Fruit fly (Drosophila melanogaster): ENCODE data around the gene ssp2.

The ssp2 gene

dm6 chr3L:13938470-13939150 lies 26.4 kb upstream of the ssp2 start:
- peak; percentile 86 for TF ChIP-seq CG17801 (GFP tag; optimal IDR thresholded peaks at IDR 0.05; ENCODE audit: partially characterized antibody)

- TF ChIP-seq CG17801 (GFP tag; optimal IDR thresholded peaks at IDR 0.05; ENCODE audit: partially characterized antibody) = no peak
These were observed 25.9 kb upstream of the ssp2 start, which contains the start of gene CG32137 for dm6 chr3L:13939151-13939499. CG32137 (plus strand) TSS chr3L:13939250.

dm6 chr3L:13946003-13946402 lies 19.0 kb upstream of the ssp2 start:
- TF ChIP-seq CG17801 (GFP tag; optimal IDR thresholded peaks at IDR 0.05; ENCODE audit: partially characterized antibody) = peak; percentile 2

dm6 chr3L:13949440-13950066 lies 15.4 kb upstream of the ssp2 start:
- TF ChIP-seq CG17801 (GFP tag; optimal IDR thresholded peaks at IDR 0.05; ENCODE audit: partially characterized antibody) = no peak

dm6 chr3L:13951564-13951963 lies 13.4 kb upstream of the ssp2 start:
- TF ChIP-seq CG17801 (GFP tag; optimal IDR thresholded peaks at IDR 0.05; ENCODE audit: partially characterized antibody) = no peak

- peak; percentile 11 for TF ChIP-seq CG17801 (GFP tag; optimal IDR thresholded peaks at IDR 0.05; ENCODE audit: partially characterized antibody)
These were observed 12.4 kb upstream of the ssp2 start for dm6 chr3L:13952484-13953048.

- no peak for TF ChIP-seq CG17801 (GFP tag; optimal IDR thresholded peaks at IDR 0.05; ENCODE audit: partially characterized antibody)
These were observed 8.3 kb upstream of the ssp2 start for dm6 chr3L:13956667-13957066.

- no peak for TF ChIP-seq CG17801 (GFP tag; optimal IDR thresholded peaks at IDR 0.05; ENCODE audit: partially characterized antibody)
These were observed 7.8 kb upstream of the ssp2 start for dm6 chr3L:13957212-13957668.

dm6 chr3L:13957789-13958188 lies 7.2 kb upstream of the ssp2 start:
- no peak for TF ChIP-seq CG17801 (GFP tag; optimal IDR thresholded peaks at IDR 0.05; ENCODE audit: partially characterized antibody)

- TF ChIP-seq CG17801 (GFP tag; optimal IDR thresholded peaks at IDR 0.05; ENCODE audit: partially characterized antibody) = no peak
These were observed 470 bp downstream of the ssp2 start for dm6 chr3L:13965502-13965843.

- TF ChIP-seq CG17801 (GFP tag; optimal IDR thresholded peaks at IDR 0.05; ENCODE audit: partially characterized antibody) = no peak
These were observed 8.5 kb downstream of the ssp2 start, which contains the start of the genes CG13738 and Hsc70-1 for dm6 chr3L:13973377-13974111. CG13738 (minus strand) TSS chr3L:13973477. Hsc70-1 (plus strand) TSS chr3L:13974061.

- no peak for TF ChIP-seq CG17801 (GFP tag; optimal IDR thresholded peaks at IDR 0.05; ENCODE audit: partially characterized antibody)
These were observed 17.5 kb downstream of the ssp2 start for dm6 chr3L:13982516-13982915.

- no peak for TF ChIP-seq CG17801 (GFP tag; optimal IDR thresholded peaks at IDR 0.05; ENCODE audit: partially characterized antibody)
These were observed 21.3 kb downstream of the ssp2 start, which contains the start of gene CG17362 for dm6 chr3L:13986330-13986729. CG17362 (plus strand) TSS chr3L:13986620.

dm6 chr3L:13987578-13987977 lies 22.6 kb downstream of the ssp2 start, which contains the start of gene CG9040:
CG9040 (plus strand) TSS chr3L:13987878.
- TF ChIP-seq CG17801 (GFP tag; optimal IDR thresholded peaks at IDR 0.05; ENCODE audit: partially characterized antibody) = no peak

- no peak for TF ChIP-seq CG17801 (GFP tag; optimal IDR thresholded peaks at IDR 0.05; ENCODE audit: partially characterized antibody)
These were observed 26.3 kb downstream of the ssp2 start for dm6 chr3L:13991314-13991713.
